Worm (Caenorhabditis elegans): ENCODE results near the gene pelo-1.

The pelo-1 gene

ce11 chrIII:4168665-4169064 is 35.4 kb downstream of the pelo-1 start, which contains the start of gene ccdc-55:
TSS of gene ccdc-55 (minus strand) at chrIII:4168765.
- TF ChIP-seq sem-4 (tag; optimal IDR thresholded peaks at IDR 0.05) (no peak), elt-1 (tag; optimal IDR thresholded peaks at IDR 0.05) (no peak), nhr-10 (tag; optimal IDR thresholded peaks at IDR 0.05) (no peak), mdl-1 (tag; optimal IDR thresholded peaks at IDR 0.05) (no peak), ceh-82 (tag; optimal IDR thresholded peaks at IDR 0.05) (no peak), nhr-6 (tag; optimal IDR thresholded peaks at IDR 0.05) (no peak), lin-13 (GFP tag; optimal IDR thresholded peaks at IDR 0.05) (no peak), mbf-1 (tag; optimal IDR thresholded peaks at IDR 0.05) (no peak), ama-1 (optimal IDR thresholded peaks at IDR 0.05) (no peak), aly-2 (tag; optimal IDR thresholded peaks at IDR 0.05) (no peak), dmd-4 (tag; optimal IDR thresholded peaks at IDR 0.05) (no peak), R02D3.7 (tag; optimal IDR thresholded peaks at IDR 0.05) (no peak), skn-1 (tag; optimal IDR thresholded peaks at IDR 0.05) (no peak)

- TF ChIP-seq unc-39 (tag; optimal IDR thresholded peaks at IDR 0.05), result no peak
- TF ChIP-seq nhr-10 (tag; optimal IDR thresholded peaks at IDR 0.05), result no peak
- no peak for TF ChIP-seq nhr-129 (tag; optimal IDR thresholded peaks at IDR 0.05)
- TF ChIP-seq lin-39 (tag; optimal IDR thresholded peaks at IDR 0.05), result no peak
- TF ChIP-seq blmp-1 (tag; optimal IDR thresholded peaks at IDR 0.05; ENCODE audit: insufficient read depth), result no peak
- no peak for TF ChIP-seq C34F6.9 (tag; optimal IDR thresholded peaks at IDR 0.05)
- no peak for TF ChIP-seq aly-2 (tag; optimal IDR thresholded peaks at IDR 0.05)
- no peak for TF ChIP-seq nhr-6 (tag; optimal IDR thresholded peaks at IDR 0.05)
- no peak for TF ChIP-seq F13H6.1 (tag; optimal IDR thresholded peaks at IDR 0.05)
- TF ChIP-seq elt-1 (tag; optimal IDR thresholded peaks at IDR 0.05), result no peak
- no peak for TF ChIP-seq ceh-82 (tag; optimal IDR thresholded peaks at IDR 0.05)
Measured at ce11 chrIII:4166745-4167144, 37.3 kb downstream of the pelo-1 start, which contains the start of gene rnf-5. TSS of gene rnf-5 (minus strand) at chrIII:4166845.

ce11 chrIII:4164071-4164470 is 40.0 kb downstream of the pelo-1 start, which contains the start of gene C16C10.8:
TSS of gene C16C10.8 (minus strand) at chrIII:4164171.
- TF ChIP-seq nhr-12 (tag; optimal IDR thresholded peaks at IDR 0.05) (no peak), nhr-6 (tag; optimal IDR thresholded peaks at IDR 0.05) (no peak), nhr-129 (tag; optimal IDR thresholded peaks at IDR 0.05) (no peak), ceh-82 (tag; optimal IDR thresholded peaks at IDR 0.05) (no peak), skn-1 (tag; optimal IDR thresholded peaks at IDR 0.05) (no peak), dmd-4 (tag; optimal IDR thresholded peaks at IDR 0.05) (no peak), peb-1 (tag; optimal IDR thresholded peaks at IDR 0.05) (no peak), snpc-4 (tag; optimal IDR thresholded peaks at IDR 0.05) (no peak), nhr-23 (tag; optimal IDR thresholded peaks at IDR 0.05) (no peak)

ce11 chrIII:4160937-4161336 is 43.1 kb downstream of the pelo-1 start, which contains the start of gene C01G12.16:
TSS of gene C01G12.16 (plus strand) at chrIII:4161237.
- no peak for TF ChIP-seq ceh-82 (tag; optimal IDR thresholded peaks at IDR 0.05)
- no peak for TF ChIP-seq dmd-4 (tag; optimal IDR thresholded peaks at IDR 0.05)
- no peak for TF ChIP-seq nhr-129 (tag; optimal IDR thresholded peaks at IDR 0.05)
- TF ChIP-seq ZK546.5 (tag; optimal IDR thresholded peaks at IDR 0.05), result no peak
- TF ChIP-seq mbf-1 (tag; optimal IDR thresholded peaks at IDR 0.05), result no peak
- no peak for TF ChIP-seq elt-1 (tag; optimal IDR thresholded peaks at IDR 0.05)

- no peak for TF ChIP-seq nhr-23 (tag; optimal IDR thresholded peaks at IDR 0.05)
- no peak for TF ChIP-seq lin-11 (tag; optimal IDR thresholded peaks at IDR 0.05)
- no peak for TF ChIP-seq Y55F3AM.14 (GFP tag; optimal IDR thresholded peaks at IDR 0.05)
- no peak for TF ChIP-seq ZK546.5 (tag; optimal IDR thresholded peaks at IDR 0.05)
- TF ChIP-seq skn-1 (tag; optimal IDR thresholded peaks at IDR 0.05), result no peak
- TF ChIP-seq nhr-11 (tag; optimal IDR thresholded peaks at IDR 0.05), result no peak
- no peak for TF ChIP-seq ztf-4 (tag; optimal IDR thresholded peaks at IDR 0.05)
- no peak for TF ChIP-seq sma-3 (GFP tag; optimal IDR thresholded peaks at IDR 0.05)
- no peak for TF ChIP-seq nhr-25 (tag; optimal IDR thresholded peaks at IDR 0.05)
- TF ChIP-seq unc-39 (tag; optimal IDR thresholded peaks at IDR 0.05), result no peak
- no peak for TF ChIP-seq nhr-237 (tag; optimal IDR thresholded peaks at IDR 0.05)
- TF ChIP-seq elt-1 (tag; optimal IDR thresholded peaks at IDR 0.05), result no peak
- TF ChIP-seq ztf-1 (GFP tag; conservative IDR thresholded peaks at IDR 0.05), result no peak
- no peak for TF ChIP-seq fos-1 (tag; optimal IDR thresholded peaks at IDR 0.05)
- TF ChIP-seq F13H6.1 (tag; optimal IDR thresholded peaks at IDR 0.05), result no peak
- TF ChIP-seq lin-39 (tag; optimal IDR thresholded peaks at IDR 0.05), result no peak
- TF ChIP-seq crh-2 (tag; optimal IDR thresholded peaks at IDR 0.05), result no peak
- TF ChIP-seq mdl-1 (tag; optimal IDR thresholded peaks at IDR 0.05), result no peak
- TF ChIP-seq blmp-1 (tag; optimal IDR thresholded peaks at IDR 0.05; ENCODE audit: insufficient read depth), result no peak
- TF ChIP-seq nhr-12 (tag; optimal IDR thresholded peaks at IDR 0.05), result no peak
Measured at ce11 chrIII:4157298-4157697, 46.7 kb downstream of the pelo-1 start, which contains the start of gene C16C10.9. TSS of gene C16C10.9 (minus strand) at chrIII:4157398.

Data from whole organism, L2 larva.